Worm (Caenorhabditis elegans) whole organism, mixed stage, embryonic: Measurements from ENCODE around the gene K11G9.5.

Source experiments
- blmp-1 ChIP-seq: fragments of 150-350 bp; optimal IDR thresholded peaks from 2 replicates; lab custom pipeline; 2014; ENCODE audit warnings: missing biosample characterization, missing genetic modification characterization
- ceh-39 ChIP-seq: fragments of 150-350 bp; optimal IDR thresholded peaks from 2 replicates; lab custom pipeline; 2014; ENCODE audit warnings: missing biosample characterization, missing genetic modification characterization
- ceh-83 ChIP-seq: fragments of 200-800 bp; sonication (Bioruptor generic); optimal IDR thresholded peaks from 2 replicates; lab custom pipeline; 2018; ENCODE audit warnings: mild to moderate bottlenecking, missing genetic modification characterization, missing compliant biosample characterization
- elt-3 ChIP-seq: fragments of 150-350 bp; optimal IDR thresholded peaks from 2 replicates; lab custom pipeline; 2014; ENCODE audit warnings: missing biosample characterization, missing genetic modification characterization
- ham-2 ChIP-seq: fragments of 200-800 bp; sonication (Bioruptor generic); optimal IDR thresholded peaks from 2 replicates; lab custom pipeline; 2018; ENCODE audit warnings: mild to moderate bottlenecking, missing genetic modification characterization, missing compliant biosample characterization
- mls-2 ChIP-seq: sonication (generic microtip); optimal IDR thresholded peaks from 2 replicates; lab custom pipeline; 2016; ENCODE audit warnings: mild to moderate bottlenecking, missing genetic modification characterization, moderate library complexity, missing compliant biosample characterization
- nhr-12 ChIP-seq: fragments of 150-350 bp; optimal IDR thresholded peaks from 2 replicates; lab custom pipeline; 2014; ENCODE audit warnings: missing biosample characterization, missing genetic modification characterization
- nhr-237 ChIP-seq: fragments of 150-350 bp; optimal IDR thresholded peaks from 2 replicates; lab custom pipeline; 2014; ENCODE audit warnings: missing biosample characterization, missing genetic modification characterization
- nhr-76 ChIP-seq: sonication (generic microtip); optimal IDR thresholded peaks from 2 replicates; lab custom pipeline; 2017; ENCODE audit warnings: missing biosample characterization, missing genetic modification characterization
- unc-62 ChIP-seq: fragments of 150-350 bp; optimal IDR thresholded peaks from 2 replicates; lab custom pipeline; 2014; ENCODE audit warnings: missing biosample characterization, missing genetic modification reagents, missing genetic modification characterization
- ztf-11 ChIP-seq: fragments of 150-350 bp; optimal IDR thresholded peaks from 2 replicates; lab custom pipeline; 2014; ENCODE audit warnings: missing biosample characterization, missing genetic modification characterization

DNA sequence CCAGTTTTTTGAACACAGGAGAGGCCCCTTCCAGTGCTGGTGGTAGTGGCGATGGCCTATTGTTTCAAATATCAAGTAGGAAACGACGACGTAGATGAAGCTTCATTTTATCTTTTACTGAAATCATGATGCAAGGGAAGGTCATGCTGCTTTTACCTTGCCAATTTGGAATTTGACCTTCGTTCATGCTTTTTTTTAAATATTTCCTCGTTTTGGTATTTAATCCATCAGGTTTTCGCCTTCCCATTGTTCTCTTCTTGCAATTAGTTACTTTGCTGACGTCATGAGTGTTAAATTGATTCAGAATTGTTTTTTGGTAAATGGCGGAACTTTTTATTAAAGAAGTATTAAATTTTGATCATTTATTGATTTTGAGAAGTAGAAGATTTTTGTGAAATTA lies 47.8 kb upstream of the K11G9.5 start:
- no peak for TF ChIP-seq nhr-12
- no peak for TF ChIP-seq unc-62 (GFP tag; lab: Kevin White, UChicago)
- no peak for TF ChIP-seq elt-3
- no peak for TF ChIP-seq ham-2 (GFP tag; lab: Kevin White, UChicago)
- no peak for TF ChIP-seq ceh-83 (GFP tag; lab: Kevin White, UChicago)
- no peak for TF ChIP-seq mls-2
- no peak for TF ChIP-seq blmp-1 (tag; lab: Kevin White, UChicago)
- no peak for TF ChIP-seq nhr-76 (tag; lab: Kevin White, UChicago)
- no peak for TF ChIP-seq nhr-237 (tag; lab: Kevin White, UChicago)
- TF ChIP-seq ceh-39 (tag; lab: Kevin White, UChicago) = no peak
- no peak for TF ChIP-seq ztf-11 (tag; lab: Kevin White, UChicago)
